Fruit fly (Drosophila melanogaster) whole organism, embryonic: ENCODE data around the gene Jhbp11.
A peak's percentile ranks its signal among the peaks of the same experiment; 100 is the strongest.

Source experiments
- Abd-B ChIP-seq: fragments of 200-800 bp; sonication (Bioruptor generic); optimal IDR thresholded peaks from 2 replicates; lab custom pipeline; 2018; ENCODE audit warnings: missing biosample characterization, mild to moderate bottlenecking, missing genetic modification characterization, moderate library complexity
- Blimp-1 ChIP-seq: fragments of 200-800 bp; sonication (Bioruptor generic); optimal IDR thresholded peaks from 3 replicates; lab custom pipeline; 2018; ENCODE audit warnings: missing biosample characterization, missing genetic modification characterization, mild to moderate bottlenecking, moderate library complexity, missing genetic modification reagents
- CG11723 ChIP-seq: fragments of 200-800 bp; sonication (Bioruptor generic); optimal IDR thresholded peaks from 2 replicates; lab custom pipeline; 2017; ENCODE audit warnings: missing biosample characterization, mild to moderate bottlenecking, missing genetic modification characterization
- CG15011 ChIP-seq: fragments of 200-800 bp; sonication (Bioruptor generic); optimal IDR thresholded peaks from 3 replicates; lab custom pipeline; 2018; ENCODE audit warnings: missing biosample characterization, mild to moderate bottlenecking, missing genetic modification characterization
- CG15601 ChIP-seq: fragments of 200-800 bp; sonication (Bioruptor generic); optimal IDR thresholded peaks from 3 replicates; lab custom pipeline; 2019; ENCODE audit warnings: missing biosample characterization, mild to moderate bottlenecking, missing genetic modification characterization, moderate library complexity
- CG17612 ChIP-seq: fragments of 200-800 bp; sonication (Bioruptor generic); IDR thresholded peaks from 2 replicates; pipeline ENCODE4 v1.3.6; 2022; ENCODE audit warnings: missing biosample characterization, missing genetic modification characterization
- CG18262 ChIP-seq: fragments of 200-800 bp; optimal IDR thresholded peaks from 3 replicates; lab custom pipeline; 2019; ENCODE audit warnings: missing biosample characterization, mild to moderate bottlenecking, missing genetic modification characterization, moderate library complexity
- CG18619 ChIP-seq: fragments of 200-800 bp; sonication (Bioruptor generic); optimal IDR thresholded peaks from 3 replicates; lab custom pipeline; 2017; ENCODE audit warnings: missing biosample characterization, mild to moderate bottlenecking, missing genetic modification characterization
- CG2199 ChIP-seq: fragments of 200-800 bp; sonication (Bioruptor generic); IDR thresholded peaks from 3 replicates; pipeline ENCODE4 v1.3.6; 2022; ENCODE audit warnings: missing biosample characterization, missing genetic modification characterization
- CG3995 ChIP-seq: fragments of 200-800 bp; sonication (Bioruptor generic); optimal IDR thresholded peaks from 3 replicates; lab custom pipeline; 2016; ENCODE audit warnings: missing biosample characterization, missing genetic modification characterization
- CG43689 ChIP-seq: fragments of 200-800 bp; sonication (Bioruptor generic); IDR thresholded peaks from 2 replicates; pipeline ENCODE4 v1.3.6; 2022; ENCODE audit warnings: missing biosample characterization, missing genetic modification characterization
- CG7745 ChIP-seq: fragments of 200-800 bp; sonication (Bioruptor generic); optimal IDR thresholded peaks from 2 replicates; lab custom pipeline; 2018; ENCODE audit warnings: missing biosample characterization, mild to moderate bottlenecking, missing genetic modification characterization, moderate library complexity
- CG8924 ChIP-seq: fragments of 200-800 bp; optimal IDR thresholded peaks from 3 replicates; lab custom pipeline; 2019; ENCODE audit warnings: missing biosample characterization, mild to moderate bottlenecking, missing genetic modification characterization, moderate library complexity
- CG8944 ChIP-seq: fragments of 200-800 bp; sonication (Bioruptor generic); optimal IDR thresholded peaks from 3 replicates; lab custom pipeline; 2016; ENCODE audit warnings: missing biosample characterization, missing genetic modification characterization
- CG9817 ChIP-seq: fragments of 200-800 bp; sonication (Bioruptor generic); optimal IDR thresholded peaks from 2 replicates; lab custom pipeline; 2018; ENCODE audit warnings: missing biosample characterization, mild to moderate bottlenecking, missing genetic modification characterization, moderate library complexity
- Dp ChIP-seq: fragments of 200-800 bp; sonication (Bioruptor generic); optimal IDR thresholded peaks from 2 replicates; lab custom pipeline; 2018; ENCODE audit warnings: missing biosample characterization, mild to moderate bottlenecking, missing genetic modification characterization, moderate library complexity
- HHEX ChIP-seq: fragments of 200-800 bp; sonication (Bioruptor generic); optimal IDR thresholded peaks from 3 replicates; lab custom pipeline; 2017; ENCODE audit warnings: missing biosample characterization, mild to moderate bottlenecking, missing genetic modification characterization, missing genetic modification reagents
- Hr78 ChIP-seq, 2 experiments: fragments of 200-800 bp in 1 of 2; fragments of >200 bp in 1 of 2; sonication (Bioruptor generic) in 1 of 2; optimal IDR thresholded peaks; 2 replicates each; lab custom pipeline; 2017 to 2019; ENCODE audit warnings: missing biosample characterization in 2 of 2, missing genetic modification characterization in 2 of 2, mild to moderate bottlenecking in 1 of 2, moderate library complexity in 1 of 2
- Lim3 ChIP-seq: fragments of 200-800 bp; sonication (Bioruptor generic); IDR thresholded peaks from 2 replicates; pipeline ENCODE4 v1.3.6; 2022; ENCODE audit warnings: missing biosample characterization, missing genetic modification characterization
- Med ChIP-seq: fragments of 200-800 bp; sonication (Bioruptor generic); peaks from one replicate; lab custom pipeline; 2016; ENCODE audit warnings: missing biosample characterization, missing genetic modification characterization, mild to moderate bottlenecking, inconsistent platforms, moderate library complexity
- Neu2 ChIP-seq: fragments of 200-800 bp; sonication (Bioruptor generic); optimal IDR thresholded peaks from 3 replicates; lab custom pipeline; 2016; ENCODE audit warnings: missing biosample characterization, missing genetic modification characterization, borderline replicate concordance
- Optix ChIP-seq: fragments of 200-800 bp; sonication (Bioruptor generic); IDR thresholded peaks from 3 replicates; pipeline ENCODE4 v1.3.6; 2022; ENCODE audit warnings: missing biosample characterization, missing genetic modification characterization
- Pdp1 ChIP-seq, 2 experiments: fragments of 200-800 bp; sonication (Bioruptor generic); optimal IDR thresholded peaks; 3 replicates each; lab custom pipeline; 2016; ENCODE audit warnings: missing biosample characterization in 2 of 2, missing genetic modification characterization in 2 of 2, mild to moderate bottlenecking in 1 of 2, moderate library complexity in 1 of 2
- Scr ChIP-seq: fragments of 200-800 bp; sonication (Bioruptor generic); IDR thresholded peaks from 2 replicates; pipeline ENCODE4 v1.3.6; 2022; ENCODE audit warnings: missing biosample characterization, missing genetic modification characterization; ENCODE audit not compliant: partially characterized antibody
- Side ChIP-seq: fragments of 200-800 bp; sonication (Bioruptor generic); optimal IDR thresholded peaks from 2 replicates; lab custom pipeline; 2016; ENCODE audit warnings: missing biosample characterization, missing genetic modification characterization
- ab ChIP-seq: fragments of 200-800 bp; sonication (Bioruptor generic); optimal IDR thresholded peaks from 2 replicates; lab custom pipeline; 2016; ENCODE audit warnings: missing biosample characterization, missing genetic modification characterization
- bcd ChIP-seq: fragments of 200-800 bp; sonication (Bioruptor generic); optimal IDR thresholded peaks from 2 replicates; lab custom pipeline; 2017; ENCODE audit warnings: missing biosample characterization, mild to moderate bottlenecking, missing genetic modification characterization
- ci ChIP-seq: fragments of 200-800 bp; sonication (Bioruptor generic); IDR thresholded peaks from 3 replicates; pipeline ENCODE4 v1.3.6; 2022; ENCODE audit warnings: missing biosample characterization, missing genetic modification characterization
- ems ChIP-seq: fragments of 200-800 bp; sonication (Bioruptor generic); optimal IDR thresholded peaks from 3 replicates; lab custom pipeline; 2016; ENCODE audit warnings: missing biosample characterization, missing genetic modification characterization
- en ChIP-seq: fragments of 200-800 bp; sonication (Bioruptor generic); optimal IDR thresholded peaks from 2 replicates; lab custom pipeline; 2016; ENCODE audit warnings: missing biosample characterization, missing genetic modification characterization
- ftz-f1 ChIP-seq: fragments of 200-800 bp; sonication (Bioruptor generic); optimal IDR thresholded peaks from 2 replicates; lab custom pipeline; 2016; ENCODE audit warnings: missing biosample characterization, missing genetic modification characterization
- gem ChIP-seq: fragments of 200-800 bp; sonication (Bioruptor generic); optimal IDR thresholded peaks from 2 replicates; lab custom pipeline; 2019; ENCODE audit warnings: missing biosample characterization, mild to moderate bottlenecking, missing genetic modification characterization, moderate library complexity
- hkb ChIP-seq, 2 experiments: fragments of 200-800 bp in 1 of 2; fragments of >200 bp in 1 of 2; sonication (Bioruptor generic) in 1 of 2; IDR thresholded peaks in 1 of 2; optimal IDR thresholded peaks in 1 of 2; 2 replicates each; pipeline versions ENCODE4 v1.3.6 to Lab custom; 2017 to 2022; ENCODE audit warnings: missing biosample characterization in 1 of 2, missing genetic modification characterization in 1 of 2
- hth ChIP-seq: fragments of >200 bp; optimal IDR thresholded peaks from 2 replicates; lab custom pipeline; 2017; ENCODE audit warnings: inconsistent platforms
- jing ChIP-seq: fragments of 200-800 bp; sonication (Bioruptor generic); optimal IDR thresholded peaks from 2 replicates; lab custom pipeline; 2018; ENCODE audit warnings: missing biosample characterization, mild to moderate bottlenecking, missing genetic modification characterization
- ken ChIP-seq: fragments of 200-800 bp; sonication (Bioruptor generic); IDR thresholded peaks from 3 replicates; pipeline ENCODE4 v1.3.6; 2022; ENCODE audit warnings: missing biosample characterization, missing genetic modification characterization
- klu ChIP-seq: fragments of 200-800 bp; sonication (Bioruptor generic); IDR thresholded peaks from 2 replicates; pipeline ENCODE4 v1.3.6; 2022; ENCODE audit warnings: missing biosample characterization, missing genetic modification characterization
- lab ChIP-seq: fragments of 200-800 bp; sonication (Bioruptor generic); optimal IDR thresholded peaks from 3 replicates; lab custom pipeline; 2017; ENCODE audit warnings: missing biosample characterization, missing genetic modification characterization, mild to moderate bottlenecking, moderate library complexity, missing genetic modification reagents
- rib ChIP-seq: fragments of 200-800 bp; sonication (Bioruptor generic); IDR thresholded peaks from 2 replicates; pipeline ENCODE4 v1.3.6; 2022; ENCODE audit warnings: missing biosample characterization, missing genetic modification characterization
- sr ChIP-seq: fragments of 200-800 bp; sonication (Bioruptor generic); IDR thresholded peaks from 3 replicates; pipeline ENCODE4 v1.3.6; 2022; ENCODE audit warnings: missing biosample characterization, missing genetic modification characterization
- sug ChIP-seq: fragments of 200-800 bp; optimal IDR thresholded peaks from 2 replicates; lab custom pipeline; 2019; ENCODE audit warnings: missing biosample characterization, mild to moderate bottlenecking, missing genetic modification characterization, moderate library complexity
- tup ChIP-seq: fragments of 200-800 bp; sonication (Bioruptor generic); optimal IDR thresholded peaks from 2 replicates; lab custom pipeline; 2016; ENCODE audit warnings: missing biosample characterization, mild to moderate bottlenecking, missing genetic modification characterization, moderate library complexity
- vvl ChIP-seq: fragments of 200-800 bp; sonication (Bioruptor generic); IDR thresholded peaks from 2 replicates; pipeline ENCODE4 v1.3.6; 2022; ENCODE audit warnings: missing biosample characterization, missing genetic modification characterization
- zen ChIP-seq: fragments of 200-800 bp; sonication (Bioruptor generic); optimal IDR thresholded peaks from 3 replicates; lab custom pipeline; 2018; ENCODE audit warnings: missing biosample characterization, mild to moderate bottlenecking, missing genetic modification characterization, moderate library complexity

The Jhbp11 gene

DNA sequence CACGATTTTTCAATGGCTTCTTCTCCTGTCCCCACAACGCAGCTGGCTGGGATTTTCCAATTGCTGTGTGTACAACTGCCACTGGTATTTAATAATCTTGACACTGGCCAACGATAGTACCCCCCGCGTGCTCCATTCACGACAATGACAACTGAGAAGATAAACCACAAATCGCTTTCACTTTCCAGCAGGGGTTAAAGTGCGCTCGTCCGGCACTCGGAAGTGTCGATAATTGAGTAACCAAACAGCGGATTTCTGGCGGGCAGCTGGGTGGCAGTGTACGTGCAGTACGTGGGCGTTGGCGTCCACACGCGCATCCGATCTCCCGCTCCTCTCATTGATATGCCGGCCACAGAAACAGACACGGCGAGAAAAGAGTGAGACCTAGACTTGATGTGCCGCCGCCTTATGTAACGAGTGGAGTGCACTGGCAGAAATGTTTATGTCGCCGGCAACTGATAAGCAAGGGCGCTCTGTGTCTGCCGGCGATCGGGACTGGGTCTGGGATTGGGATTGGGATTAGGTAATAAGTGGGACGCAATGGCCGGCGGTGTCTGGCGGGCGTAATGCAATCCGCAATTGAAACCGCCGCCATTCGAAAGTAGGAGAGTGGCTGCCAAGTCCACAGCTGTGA lies 33.8 kb downstream of the Jhbp11 start:
- TF ChIP-seq CG9817 (no peak), tup (GFP tag; lab: Kevin White, UChicago) (no peak), klu (GFP tag; lab: Robert Waterston, UW) (no peak), CG2199 (GFP tag; lab: Robert Waterston, UW) (0 out of 3 replicates have a peak, but pooled peaks have one; percentile 16), CG8924 (tag; lab: Kevin White, UChicago) (no peak), sr (GFP tag; lab: Robert Waterston, UW) (peak; percentile 70), en (GFP tag; lab: Kevin White, UChicago) (no peak), vvl (GFP tag; lab: Robert Waterston, UW) (no peak), CG18262 (tag; lab: Kevin White, UChicago) (no peak), sug (tag; lab: Kevin White, UChicago) (peak; percentile 39), Side (GFP tag; lab: Kevin White, UChicago) (no peak), CG17612 (GFP tag; lab: Robert Waterston, UW) (no peak), CG43689 (GFP tag; lab: Robert Waterston, UW) (no peak), jing (no peak), CG15011 (GFP tag; lab: Kevin White, UChicago) (no peak), zen (tag; lab: Kevin White, UChicago) (no peak), ken (GFP tag; lab: Robert Waterston, UW) (0 out of 3 replicates have a peak, but pooled peaks have one; percentile 15), gem (no peak), Neu2 (no peak), ci (GFP tag; lab: Robert Waterston, UW) (0 out of 3 replicates have a peak, but pooled peaks have one; percentile 15), Med (GFP tag; lab: Kevin White, UChicago) (peak; percentile 50), hkb (optimal IDR thresholded peaks at IDR 0.05; lab: Kevin White, UChicago) (no peak), hkb (GFP tag; IDR thresholded peaks at IDR 0.05; lab: Robert Waterston, UW) (peak; percentile 21; the same call in 1 of the 2 replicates), Lim3 (no peak), bcd (GFP tag; lab: Kevin White, UChicago) (no peak), Abd-B (GFP tag; lab: Kevin White, UChicago) (no peak), ftz-f1 (GFP tag; lab: Kevin White, UChicago) (no peak), CG3995 (GFP tag; lab: Kevin White, UChicago) (no peak), Dp (GFP tag; lab: Kevin White, UChicago) (no peak), Blimp-1 (peak; percentile 65), ab (GFP tag; lab: Kevin White, UChicago) (no peak), CG8944 (GFP tag; lab: Kevin White, UChicago) (no peak), lab (GFP tag; lab: Kevin White, UChicago) (no peak), Hr78 (GFP tag; optimal IDR thresholded peaks at IDR 0.05; lab: Kevin White, UChicago) (peak in 1 of 2 experiments; percentile 92), Pdp1 (GFP tag; optimal IDR thresholded peaks at IDR 0.05; lab: Kevin White, UChicago) (peak in 1 of 2 experiments; percentile 95), rib (no peak), ems (GFP tag; lab: Kevin White, UChicago) (no peak), CG11723 (GFP tag; lab: Kevin White, UChicago) (no peak), CG18619 (GFP tag; lab: Kevin White, UChicago) (no peak), HHEX (no peak), CG15601 (tag; lab: Kevin White, UChicago) (no peak), Optix (GFP tag; lab: Robert Waterston, UW) (no peak), CG7745 (no peak), Scr (GFP tag; lab: Robert Waterston, UW) (no peak), hth (lab: Kevin White, UChicago) (no peak)
